Fruit fly (Drosophila melanogaster): ENCODE results near the gene CG32236.

CG32236 gene

DNA sequence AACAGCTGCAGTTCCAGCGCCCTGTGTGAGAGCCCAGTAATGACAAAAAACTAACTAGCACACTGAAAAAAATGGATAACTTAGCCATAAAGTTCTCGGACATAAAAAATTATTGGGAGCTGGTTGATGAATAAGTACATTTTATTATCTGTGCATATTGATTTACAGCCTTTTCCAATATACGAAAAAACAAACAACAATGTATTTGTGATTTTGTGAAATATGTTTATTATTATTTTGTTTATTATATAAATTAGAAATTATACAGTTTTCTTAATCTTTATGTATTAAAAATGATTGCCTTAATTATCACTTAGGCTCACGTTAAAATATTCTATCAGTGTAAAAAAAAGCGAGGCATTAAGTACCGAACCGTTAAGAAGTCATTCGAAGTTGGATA, 24.6 kb upstream of the CG32236 start (continued):
- no peak for TF ChIP-seq CG1621 (tag; optimal IDR thresholded peaks at IDR 0.05)
- TF ChIP-seq CG15336 (GFP tag; IDR thresholded peaks at IDR 0.05), result peak; percentile 77
- peak; percentile 55; the same call in 2 of the 3 replicates for TF ChIP-seq CG6163 (GFP tag; IDR thresholded peaks at IDR 0.05)
- TF ChIP-seq Hr38 (GFP tag; optimal IDR thresholded peaks at IDR 0.05), result no peak
- peak; percentile 80 for TF ChIP-seq Eip78C (GFP tag)
- no peak for TF ChIP-seq Met (GFP tag; optimal IDR thresholded peaks at IDR 0.05)
- peak; percentile 51 for TF ChIP-seq CG4318 (GFP tag; optimal IDR thresholded peaks at IDR 0.05)
- no peak for TF ChIP-seq cyc (GFP tag; optimal IDR thresholded peaks at IDR 0.05)
- no peak for TF ChIP-seq CG9139 (GFP tag; optimal IDR thresholded peaks at IDR 0.05)
- no peak for TF ChIP-seq dac (GFP tag; optimal IDR thresholded peaks at IDR 0.05)
- TF ChIP-seq CG16779 (tag; optimal IDR thresholded peaks at IDR 0.05), result no peak
- no peak for TF ChIP-seq Smox (GFP tag; optimal IDR thresholded peaks at IDR 0.05)
- no peak for TF ChIP-seq Lpt (GFP tag; optimal IDR thresholded peaks at IDR 0.05)
- TF ChIP-seq CG32006 (GFP tag; optimal IDR thresholded peaks at IDR 0.05), result peak; percentile 79
- TF ChIP-seq CG6808 (GFP tag; optimal IDR thresholded peaks at IDR 0.05), result peak; percentile 33
- TF ChIP-seq fkh (GFP tag; optimal IDR thresholded peaks at IDR 0.05), result no peak
- TF ChIP-seq Eip75B (GFP tag; optimal IDR thresholded peaks at IDR 0.05), result no peak
- no peak for TF ChIP-seq topi (GFP tag; optimal IDR thresholded peaks at IDR 0.05)
- TF ChIP-seq CG8119 (GFP tag; IDR thresholded peaks at IDR 0.05), result peak; percentile 80
- TF ChIP-seq CG31627 (GFP tag; optimal IDR thresholded peaks at IDR 0.05), result no peak
- TF ChIP-seq CG8632 (GFP tag; optimal IDR thresholded peaks at IDR 0.05), result no peak
- TF ChIP-seq CG3919 (GFP tag; optimal IDR thresholded peaks at IDR 0.05), result peak; percentile 40
- peak in 1 of 2 experiments; percentile 9 for TF ChIP-seq ss (GFP tag; optimal IDR thresholded peaks at IDR 0.05)
- TF ChIP-seq salr (GFP tag; optimal IDR thresholded peaks at IDR 0.05), result peak in 1 of 2 experiments; percentile 61
- TF ChIP-seq Sox14 (GFP tag; optimal IDR thresholded peaks at IDR 0.05), result no peak
- TF ChIP-seq CG34406 (GFP tag; optimal IDR thresholded peaks at IDR 0.05), result peak; percentile 28
- TF ChIP-seq acj6 (GFP tag; optimal IDR thresholded peaks at IDR 0.05), result peak; percentile 47
- TF ChIP-seq Gug (GFP tag; IDR thresholded peaks at IDR 0.05), result no peak
- TF ChIP-seq CG11902 (GFP tag; optimal IDR thresholded peaks at IDR 0.05), result no peak
- peak; percentile 38 for TF ChIP-seq dsx (GFP tag; optimal IDR thresholded peaks at IDR 0.05; ENCODE audit: poor library complexity, severe bottlenecking)
- peak; percentile 12 for TF ChIP-seq CG11762 (GFP tag; optimal IDR thresholded peaks at IDR 0.05; ENCODE audit: insufficient read depth)
- no peak for TF ChIP-seq CG7368 (GFP tag; optimal IDR thresholded peaks at IDR 0.05)
- TF ChIP-seq CG11294 (GFP tag; IDR thresholded peaks at IDR 0.05), result no peak
- peak; percentile 36 for TF ChIP-seq fd59A (GFP tag; optimal IDR thresholded peaks at IDR 0.05)
- no peak for TF ChIP-seq Eip93F (GFP tag; optimal IDR thresholded peaks at IDR 0.05)
- no peak for TF ChIP-seq lz (GFP tag; optimal IDR thresholded peaks at IDR 0.05)
- TF ChIP-seq CG6792 (GFP tag; optimal IDR thresholded peaks at IDR 0.05), result peak; percentile 15

DNA sequence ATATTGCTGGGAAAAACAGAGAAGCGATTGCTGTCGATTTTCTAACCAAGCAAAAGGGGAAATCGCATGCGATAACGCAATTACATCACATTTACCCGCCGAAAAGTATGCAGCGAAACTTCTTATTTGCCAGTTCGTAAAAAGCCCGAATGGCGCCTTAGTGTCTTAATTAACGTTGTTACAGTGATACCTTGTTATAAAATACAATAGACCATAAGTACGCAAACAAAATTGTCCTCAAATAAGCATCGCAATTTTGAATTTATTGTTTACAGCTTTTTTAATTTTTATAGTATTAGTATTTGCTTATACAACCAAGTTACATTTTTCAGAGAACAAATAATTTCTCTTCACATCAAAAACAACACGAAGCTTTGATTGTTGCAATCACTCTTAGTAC, 23.5 kb upstream of the CG32236 start:
- TF ChIP-seq svp (GFP tag) (peak; percentile 72), CG3032 (tag; optimal IDR thresholded peaks at IDR 0.05) (peak; percentile 35), CG6854 (GFP tag; optimal IDR thresholded peaks at IDR 0.05) (no peak), CG31627 (GFP tag; optimal IDR thresholded peaks at IDR 0.05) (peak; percentile 65), ss (GFP tag; optimal IDR thresholded peaks at IDR 0.05) (no peak), salr (GFP tag; optimal IDR thresholded peaks at IDR 0.05) (peak in 1 of 2 experiments; percentile 2), CG7368 (GFP tag; optimal IDR thresholded peaks at IDR 0.05) (no peak), spab (GFP tag; optimal IDR thresholded peaks at IDR 0.05) (no peak), CG4318 (GFP tag; optimal IDR thresholded peaks at IDR 0.05) (peak; percentile 21), CG1621 (tag; optimal IDR thresholded peaks at IDR 0.05) (no peak), acj6 (GFP tag; optimal IDR thresholded peaks at IDR 0.05) (peak; percentile 48), CG8119 (GFP tag; IDR thresholded peaks at IDR 0.05) (peak; percentile 67; the same call in 2 of the 3 replicates), CG9139 (GFP tag; optimal IDR thresholded peaks at IDR 0.05) (no peak), Hr38 (GFP tag; optimal IDR thresholded peaks at IDR 0.05) (no peak), net (GFP tag; optimal IDR thresholded peaks at IDR 0.05) (peak; percentile 34), topi (GFP tag; optimal IDR thresholded peaks at IDR 0.05) (no peak), Smox (GFP tag; optimal IDR thresholded peaks at IDR 0.05) (peak; percentile 41), CG15336 (GFP tag; IDR thresholded peaks at IDR 0.05) (peak; percentile 61), dsx (GFP tag; optimal IDR thresholded peaks at IDR 0.05; ENCODE audit: poor library complexity, severe bottlenecking) (peak; percentile 17), lz (GFP tag; optimal IDR thresholded peaks at IDR 0.05) (peak; percentile 41), Ets21C (GFP tag; optimal IDR thresholded peaks at IDR 0.05) (peak; percentile 12), CG10669 (GFP tag; optimal IDR thresholded peaks at IDR 0.05) (peak; percentile 30), fd85E (GFP tag; optimal IDR thresholded peaks at IDR 0.05) (no peak), CG34406 (GFP tag; optimal IDR thresholded peaks at IDR 0.05) (peak; percentile 13), CG16779 (tag; optimal IDR thresholded peaks at IDR 0.05) (no peak), Lpt (GFP tag; optimal IDR thresholded peaks at IDR 0.05) (peak; percentile 22), vri (GFP tag; optimal IDR thresholded peaks at IDR 0.05) (peak; percentile 7), Met (GFP tag; optimal IDR thresholded peaks at IDR 0.05) (peak; percentile 49), CG6808 (GFP tag; optimal IDR thresholded peaks at IDR 0.05) (no peak), pdm3 (GFP tag; optimal IDR thresholded peaks at IDR 0.05) (peak; percentile 60), CG6163 (GFP tag; IDR thresholded peaks at IDR 0.05) (peak; percentile 67), Gug (GFP tag; IDR thresholded peaks at IDR 0.05) (no peak), CG3919 (GFP tag; optimal IDR thresholded peaks at IDR 0.05) (peak; percentile 41)
